Fruit fly (Drosophila melanogaster): Measurements from ENCODE around the gene stai.
A peak's percentile ranks its signal among the peaks of the same experiment; 100 is the strongest.

The stai gene

DNA sequence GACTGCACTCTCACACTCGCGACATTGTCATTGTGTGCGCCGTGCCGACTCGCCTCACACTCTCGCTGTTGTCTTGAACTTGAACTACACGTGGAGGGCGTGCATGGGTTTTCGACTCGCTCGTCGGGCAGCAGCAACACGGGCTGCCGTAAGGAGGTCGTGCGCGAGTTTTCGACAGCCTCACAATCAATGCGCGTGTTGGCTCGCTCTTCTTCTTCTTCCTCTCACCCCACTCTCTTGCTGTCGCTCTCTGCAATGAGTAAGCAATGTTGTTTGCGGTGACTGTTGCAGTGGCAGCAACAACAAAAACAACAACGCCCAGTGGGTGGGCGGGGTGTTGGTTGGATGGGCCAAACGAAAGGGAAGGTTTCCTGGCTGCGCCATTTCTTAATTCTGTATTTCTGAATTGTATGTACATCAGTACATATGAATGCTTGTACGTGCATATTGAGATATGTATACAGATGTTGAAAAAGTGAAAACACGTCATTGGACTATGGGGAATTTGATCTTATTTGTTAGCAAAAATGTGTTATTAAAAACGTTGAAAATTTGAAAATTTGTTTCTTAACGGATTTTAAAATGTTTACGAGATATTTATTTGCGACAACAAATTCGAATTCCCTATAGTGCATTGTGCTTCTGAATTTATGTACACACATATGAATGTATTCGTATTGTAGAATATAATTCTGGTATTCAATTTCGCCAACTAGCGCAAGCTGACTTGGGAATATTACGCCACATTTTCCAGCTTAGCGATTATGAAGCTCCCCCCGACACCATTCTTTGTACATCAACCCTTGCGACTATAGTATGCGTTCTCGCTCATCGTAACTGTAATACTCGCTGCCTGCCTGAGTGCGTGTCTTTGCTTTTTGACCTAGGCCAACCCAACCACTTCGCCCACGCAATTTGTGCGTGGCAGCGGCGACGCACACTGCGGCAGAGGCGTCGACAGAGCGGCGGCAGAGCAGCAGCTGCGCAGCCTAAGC lies 11.5 kb upstream of the stai start (continued):
- TF ChIP-seq ranshi (GFP tag; IDR thresholded peaks at IDR 0.05) (0 out of 2 replicates have a peak, but pooled peaks have one; percentile 6), CG10274 (GFP tag; optimal IDR thresholded peaks at IDR 0.05) (no peak), fd64A (GFP tag; optimal IDR thresholded peaks at IDR 0.05) (peak; percentile 2), Taf1 (GFP tag; IDR thresholded peaks at IDR 0.05) (no peak), pfk (GFP tag; optimal IDR thresholded peaks at IDR 0.05) (peak; percentile 38), cwo (GFP tag; optimal IDR thresholded peaks at IDR 0.05) (peak; percentile 98), pho (GFP tag; optimal IDR thresholded peaks at IDR 0.05) (peak; percentile 8), sr (GFP tag; IDR thresholded peaks at IDR 0.05) (peak; percentile 95), Med (GFP tag) (peak; percentile 97), B-H1 (GFP tag; IDR thresholded peaks at IDR 0.05) (no peak), CG13775 (GFP tag; optimal IDR thresholded peaks at IDR 0.05) (peak; percentile 18), CrebB (tag; optimal IDR thresholded peaks at IDR 0.05) (peak; percentile 62), Usf (GFP tag; optimal IDR thresholded peaks at IDR 0.05) (peak; percentile 1), p53 (GFP tag; optimal IDR thresholded peaks at IDR 0.05) (no peak), CG1529 (GFP tag; optimal IDR thresholded peaks at IDR 0.05) (no peak), Asciz (GFP tag; optimal IDR thresholded peaks at IDR 0.05) (peak; percentile 19), ems (GFP tag; optimal IDR thresholded peaks at IDR 0.05) (no peak), Xrp1 (GFP tag; IDR thresholded peaks at IDR 0.05) (0 out of 2 replicates have a peak, but pooled peaks have one; percentile 5), hb (GFP tag; IDR thresholded peaks at IDR 0.05; ENCODE audit: partially characterized antibody) (no peak), ftz-f1 (GFP tag; optimal IDR thresholded peaks at IDR 0.05) (peak; percentile 99), CG4360 (GFP tag; IDR thresholded peaks at IDR 0.05) (peak; percentile 93), CG10209 (GFP tag; optimal IDR thresholded peaks at IDR 0.05) (peak; percentile 0), CG17385 (GFP tag; optimal IDR thresholded peaks at IDR 0.05) (peak; percentile 100), toy (GFP tag; IDR thresholded peaks at IDR 0.05) (no peak), jing (GFP tag; optimal IDR thresholded peaks at IDR 0.05) (no peak), CG30431 (GFP tag; optimal IDR thresholded peaks at IDR 0.05) (no peak), CG13894 (tag; optimal IDR thresholded peaks at IDR 0.05) (peak; percentile 86), Hr51 (GFP tag; optimal IDR thresholded peaks at IDR 0.05) (peak in 1 of 2 experiments; percentile 13), CG31441 (GFP tag; IDR thresholded peaks at IDR 0.05) (0 out of 2 replicates have a peak, but pooled peaks have one; percentile 13), CG7357 (GFP tag; IDR thresholded peaks at IDR 0.05) (no peak), gfzf (GFP tag; optimal IDR thresholded peaks at IDR 0.05) (no peak), oc (tag; optimal IDR thresholded peaks at IDR 0.05) (peak; percentile 68), Chrac-16 (GFP tag; optimal IDR thresholded peaks at IDR 0.05) (no peak), CG15011 (GFP tag; optimal IDR thresholded peaks at IDR 0.05) (no peak), Dbx (GFP tag; IDR thresholded peaks at IDR 0.05) (peak; percentile 49; the same call in 2 of the 3 replicates), gcm (GFP tag; optimal IDR thresholded peaks at IDR 0.05) (peak; percentile 57), CG8924 (tag; optimal IDR thresholded peaks at IDR 0.05) (peak; percentile 62), CG8388 (GFP tag; optimal IDR thresholded peaks at IDR 0.05) (peak; percentile 38), Bdp1 (GFP tag; optimal IDR thresholded peaks at IDR 0.05) (no peak), Oaz (GFP tag; IDR thresholded peaks at IDR 0.05) (no peak), Atf6 (GFP tag; IDR thresholded peaks at IDR 0.05) (no peak), CG15479 (GFP tag; optimal IDR thresholded peaks at IDR 0.05) (peak; percentile 100), CG2875 (GFP tag; optimal IDR thresholded peaks at IDR 0.05) (peak; percentile 1), CG2712 (tag; optimal IDR thresholded peaks at IDR 0.05) (peak; percentile 7), CG12769 (tag; optimal IDR thresholded peaks at IDR 0.05) (peak; percentile 81), unpg (GFP tag; optimal IDR thresholded peaks at IDR 0.05) (peak; percentile 6), CG12942 (GFP tag; optimal IDR thresholded peaks at IDR 0.05) (no peak), crc (GFP tag; optimal IDR thresholded peaks at IDR 0.05) (no peak)

Data from whole organism, embryonic.